Fruit fly (Drosophila melanogaster): Measurements from ENCODE around the gene CG8042.

CG8042 gene

DNA sequence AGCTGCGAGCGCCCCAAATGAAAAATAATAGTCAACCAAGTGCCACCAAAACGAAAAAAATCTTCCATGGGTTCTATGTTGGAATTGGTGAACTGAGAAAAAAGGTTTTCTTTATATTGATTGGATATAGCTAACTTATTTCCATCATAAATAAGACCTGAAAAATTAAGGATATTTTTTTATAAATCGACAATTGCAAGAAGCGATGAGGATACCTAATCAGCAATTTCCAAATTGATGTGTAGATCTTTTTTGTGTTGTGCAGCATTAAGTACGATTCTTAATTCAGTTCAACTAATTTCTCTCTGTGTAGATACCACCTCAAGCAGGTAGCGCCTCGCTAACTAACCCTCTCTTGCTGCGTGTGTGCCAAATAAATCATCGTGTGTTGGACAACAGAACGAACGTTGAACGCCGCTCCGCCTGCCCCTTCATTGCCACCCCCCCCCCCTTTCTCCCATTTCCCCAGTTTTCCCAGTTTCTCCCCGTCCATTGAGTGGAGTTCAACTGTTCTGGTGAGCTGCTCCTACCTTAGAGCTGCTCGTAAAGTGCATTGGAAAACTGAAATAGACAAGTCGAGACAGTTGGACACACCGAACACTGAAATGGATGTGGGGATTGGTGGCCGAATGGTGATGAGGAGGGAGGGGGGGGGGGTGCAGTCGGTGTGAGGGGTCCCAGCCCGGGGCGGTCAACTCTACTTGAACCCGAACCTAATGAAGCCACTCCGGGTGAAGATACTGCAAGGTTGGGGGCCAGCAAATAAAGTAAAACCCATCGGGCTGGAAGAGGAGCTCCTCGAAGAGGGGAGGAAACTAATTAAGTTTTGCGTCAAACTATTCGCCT, 14.3 kb upstream of the CG8042 start:
- TF ChIP-seq usp (GFP tag; optimal IDR thresholded peaks at IDR 0.05) (no peak), CG8478 (optimal IDR thresholded peaks at IDR 0.05) (no peak), pan (optimal IDR thresholded peaks at IDR 0.05) (no peak), Dll (optimal IDR thresholded peaks at IDR 0.05) (no peak), EcR (GFP tag; optimal IDR thresholded peaks at IDR 0.05) (no peak), psq (optimal IDR thresholded peaks at IDR 0.05) (no peak)

DNA sequence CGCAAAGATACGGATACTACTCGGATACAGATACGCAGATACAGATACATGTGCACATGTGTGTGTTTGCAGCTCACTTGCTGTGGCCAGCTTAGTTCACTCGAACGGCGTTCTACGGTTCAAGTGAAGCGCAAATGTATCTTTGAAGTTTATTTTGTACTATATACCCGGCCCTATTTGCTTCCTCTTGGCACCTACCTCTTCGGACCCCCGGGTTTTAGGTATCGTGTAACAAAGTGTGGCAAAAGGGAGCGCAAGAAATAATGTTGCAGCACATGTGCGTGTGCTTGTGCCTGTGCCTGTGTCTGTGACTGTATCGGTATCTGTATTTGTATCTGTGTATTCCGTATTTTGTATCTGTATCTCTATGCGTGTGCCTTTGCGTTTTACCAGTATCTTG, 13.6 kb upstream of the CG8042 start:
- TF ChIP-seq usp (GFP tag; optimal IDR thresholded peaks at IDR 0.05) (no peak), pan (optimal IDR thresholded peaks at IDR 0.05) (no peak), Dll (optimal IDR thresholded peaks at IDR 0.05) (no peak), EcR (GFP tag; optimal IDR thresholded peaks at IDR 0.05) (no peak), psq (optimal IDR thresholded peaks at IDR 0.05) (no peak), CG8478 (optimal IDR thresholded peaks at IDR 0.05) (no peak)

DNA sequence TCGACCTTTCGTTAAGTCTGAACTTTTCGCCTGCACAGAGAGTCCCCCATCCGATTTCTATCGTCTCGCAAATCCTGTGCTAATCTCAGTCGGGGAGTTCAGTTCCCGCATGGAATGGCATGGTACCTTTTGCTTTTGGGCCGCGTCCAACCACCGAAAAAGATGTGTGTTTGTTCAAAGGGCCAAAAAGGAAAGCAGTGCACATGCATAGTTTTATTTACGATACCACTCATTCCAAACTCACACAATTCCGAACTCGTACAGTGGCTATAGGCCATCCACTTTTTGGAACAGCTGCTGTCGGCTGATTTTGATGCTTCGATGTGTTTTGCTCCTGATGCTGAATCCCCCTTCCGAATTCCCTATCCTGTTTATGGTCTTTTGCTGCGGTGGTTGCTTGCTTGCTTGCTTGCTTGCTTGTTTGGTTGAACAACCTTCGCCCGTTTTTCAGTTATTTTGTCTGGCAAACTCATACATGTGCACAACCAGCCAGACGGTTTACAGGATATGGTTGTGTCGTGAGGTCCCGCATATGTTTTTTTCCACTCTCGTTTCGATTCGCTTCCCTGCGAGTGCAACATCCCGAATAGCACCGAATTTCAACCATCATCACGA, 9.9 kb upstream of the CG8042 start:
- TF ChIP-seq Dll (optimal IDR thresholded peaks at IDR 0.05) (no peak), usp (GFP tag; optimal IDR thresholded peaks at IDR 0.05) (no peak), psq (optimal IDR thresholded peaks at IDR 0.05) (no peak), CG8478 (optimal IDR thresholded peaks at IDR 0.05) (no peak), EcR (GFP tag; optimal IDR thresholded peaks at IDR 0.05) (no peak), pan (optimal IDR thresholded peaks at IDR 0.05) (no peak)

DNA sequence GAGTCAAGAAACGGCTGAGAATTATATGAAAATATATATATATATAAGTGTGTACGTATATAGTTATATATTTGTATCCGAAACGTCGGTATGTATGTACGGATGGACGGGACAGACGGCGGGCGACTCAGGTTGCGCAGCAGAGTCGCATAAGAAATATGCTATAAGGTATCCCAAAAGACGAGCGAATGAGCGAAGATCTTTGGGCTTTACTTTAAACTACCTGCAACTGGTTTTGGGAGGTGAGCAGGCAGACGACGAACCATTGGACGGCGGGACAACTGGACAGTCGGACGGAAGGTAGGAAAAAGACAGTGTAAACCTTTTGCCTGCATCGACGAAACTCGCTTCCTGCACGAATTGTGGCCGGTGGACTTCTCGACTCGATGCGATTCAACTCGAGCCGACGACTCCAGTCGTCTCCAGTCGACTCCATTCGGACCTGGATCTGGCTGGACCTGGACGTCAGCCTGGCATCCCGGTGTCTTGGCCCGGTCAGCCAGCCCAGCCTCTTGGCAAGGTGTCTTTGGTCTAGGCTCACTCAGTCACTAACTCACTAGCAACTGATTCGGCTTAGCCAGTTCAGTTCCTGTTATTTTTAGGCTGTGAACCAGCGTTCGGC, 8.9 kb upstream of the CG8042 start:
- TF ChIP-seq pan (optimal IDR thresholded peaks at IDR 0.05) (no peak), EcR (GFP tag; optimal IDR thresholded peaks at IDR 0.05) (no peak), Dll (optimal IDR thresholded peaks at IDR 0.05) (no peak), CG8478 (optimal IDR thresholded peaks at IDR 0.05) (no peak), usp (GFP tag; optimal IDR thresholded peaks at IDR 0.05) (no peak), psq (optimal IDR thresholded peaks at IDR 0.05) (no peak)

DNA sequence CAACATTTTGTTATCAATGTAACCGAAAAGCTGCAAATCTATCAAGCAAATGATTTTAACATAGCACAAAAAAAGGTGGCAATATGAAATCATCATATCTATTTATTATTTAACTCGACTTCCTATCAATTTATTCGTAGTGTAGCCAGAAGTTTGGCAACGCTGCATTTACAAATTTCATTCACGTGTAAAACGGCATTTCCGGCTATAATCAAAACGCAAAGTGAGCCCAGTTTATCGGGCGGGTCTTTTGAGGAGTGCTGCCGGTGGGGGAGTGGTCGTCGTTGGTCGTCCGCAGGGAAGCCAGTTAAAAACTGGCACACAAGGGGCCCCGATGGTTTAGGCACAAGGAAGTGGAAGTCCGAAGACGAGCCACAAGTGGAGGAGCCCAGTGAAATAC, 7.2 kb upstream of the CG8042 start:
- TF ChIP-seq usp (GFP tag; optimal IDR thresholded peaks at IDR 0.05) (no peak), Dll (optimal IDR thresholded peaks at IDR 0.05) (no peak), EcR (GFP tag; optimal IDR thresholded peaks at IDR 0.05) (no peak), pan (optimal IDR thresholded peaks at IDR 0.05) (no peak), psq (optimal IDR thresholded peaks at IDR 0.05) (no peak)

DNA sequence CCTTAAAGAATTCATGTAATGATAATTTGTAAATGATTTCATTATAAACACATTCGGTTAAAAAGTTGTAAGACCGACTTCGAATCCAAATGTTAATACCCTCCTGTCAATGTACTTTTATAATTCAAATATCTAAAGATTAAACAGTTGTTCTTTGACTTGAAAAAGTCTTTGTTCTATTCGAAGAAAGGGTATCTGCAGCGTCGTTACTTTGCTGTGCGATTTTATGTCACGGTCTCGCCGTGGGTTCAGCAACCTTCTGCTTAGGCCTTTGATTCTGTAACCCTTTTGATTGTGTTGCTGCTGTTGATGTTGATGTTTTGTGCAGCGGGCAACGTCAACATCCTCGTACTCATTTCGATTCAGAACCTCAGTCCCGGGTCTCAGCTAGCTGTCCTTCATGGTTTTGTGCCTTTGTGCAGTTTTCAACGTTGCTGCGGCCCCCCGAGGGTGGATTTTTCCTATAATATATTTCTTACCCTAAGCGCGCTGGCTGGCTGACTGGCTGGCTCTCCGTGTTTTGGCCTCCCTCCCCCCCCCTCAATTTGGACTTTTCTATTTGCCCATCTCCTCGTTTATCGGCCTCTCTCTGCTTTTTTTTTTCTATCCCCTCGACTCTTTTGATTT, 6.5 kb upstream of the CG8042 start:
- TF ChIP-seq usp (GFP tag; optimal IDR thresholded peaks at IDR 0.05) (no peak), psq (optimal IDR thresholded peaks at IDR 0.05) (no peak), pan (optimal IDR thresholded peaks at IDR 0.05) (no peak), Dll (optimal IDR thresholded peaks at IDR 0.05) (no peak), CG8478 (optimal IDR thresholded peaks at IDR 0.05) (no peak), EcR (GFP tag; optimal IDR thresholded peaks at IDR 0.05) (no peak)

DNA sequence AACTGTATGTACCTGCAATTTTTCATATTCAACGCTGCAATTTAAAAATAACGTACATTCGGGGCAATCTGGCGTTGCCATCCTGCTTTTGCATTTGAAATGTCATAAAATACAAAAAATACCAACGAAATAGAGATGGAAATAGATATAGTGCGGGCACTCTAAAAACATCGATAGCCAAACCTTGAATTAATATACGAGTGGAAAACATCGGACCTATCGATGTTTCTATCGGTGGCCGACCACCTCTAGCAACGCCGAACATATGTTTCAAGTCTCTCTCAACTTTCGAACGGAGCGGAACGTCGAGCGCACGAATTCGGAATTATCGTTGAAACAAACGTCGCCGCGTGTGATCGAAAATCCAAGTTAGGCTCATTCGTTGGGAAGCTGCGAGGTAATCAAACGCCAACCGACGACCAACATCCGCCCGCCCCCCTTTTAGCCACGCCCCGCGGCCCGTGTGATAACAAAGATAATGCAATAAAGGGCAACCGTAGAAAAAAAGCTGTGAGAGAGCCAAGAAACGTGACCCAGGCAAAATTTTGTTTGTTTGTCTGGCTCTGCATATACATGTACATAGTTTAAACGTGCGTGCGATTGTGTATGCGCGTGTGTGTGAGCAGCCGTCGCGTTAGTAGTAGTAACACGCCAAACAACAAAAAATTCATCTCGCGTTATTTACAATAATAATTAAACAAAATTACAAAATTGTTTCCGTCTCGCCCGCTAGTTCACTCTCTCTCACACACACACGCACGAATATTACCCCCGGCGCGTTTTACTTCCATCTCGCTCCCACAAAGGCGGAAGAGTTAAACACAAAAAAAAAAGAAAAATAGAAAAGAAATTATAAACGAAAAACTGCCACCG, 4.2 kb upstream of the CG8042 start, which contains the start of gene nmo:
Gene nmo, plus strand, starts transcription at position 270 of the 873 bp plus-strand sequence.
- TF ChIP-seq psq (optimal IDR thresholded peaks at IDR 0.05) = no peak
- TF ChIP-seq pan (optimal IDR thresholded peaks at IDR 0.05) = no peak
- TF ChIP-seq usp (GFP tag; optimal IDR thresholded peaks at IDR 0.05) = no peak
- no peak for TF ChIP-seq EcR (GFP tag; optimal IDR thresholded peaks at IDR 0.05)
- no peak for TF ChIP-seq Dll (optimal IDR thresholded peaks at IDR 0.05)

DNA sequence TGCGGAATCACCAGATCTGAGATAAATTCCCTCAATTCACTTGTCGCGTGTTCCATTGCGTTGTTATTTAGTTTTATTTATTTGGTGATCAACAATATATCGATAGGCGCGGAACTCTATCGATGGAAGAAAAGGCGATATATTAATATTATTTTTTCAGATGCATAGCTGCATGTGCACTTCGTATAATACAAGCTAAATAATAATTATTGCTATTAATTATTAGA, 3.7 kb upstream of the CG8042 start, which contains the start of gene Pop4:
Gene Pop4, minus strand, starts transcription at position 101 of the 227 bp plus-strand sequence.
- TF ChIP-seq psq (optimal IDR thresholded peaks at IDR 0.05) = no peak
- no peak for TF ChIP-seq usp (GFP tag; optimal IDR thresholded peaks at IDR 0.05)
- no peak for TF ChIP-seq EcR (GFP tag; optimal IDR thresholded peaks at IDR 0.05)
- TF ChIP-seq CG8478 (optimal IDR thresholded peaks at IDR 0.05) = no peak
- TF ChIP-seq Dll (optimal IDR thresholded peaks at IDR 0.05) = no peak
- TF ChIP-seq pan (optimal IDR thresholded peaks at IDR 0.05) = no peak

DNA sequence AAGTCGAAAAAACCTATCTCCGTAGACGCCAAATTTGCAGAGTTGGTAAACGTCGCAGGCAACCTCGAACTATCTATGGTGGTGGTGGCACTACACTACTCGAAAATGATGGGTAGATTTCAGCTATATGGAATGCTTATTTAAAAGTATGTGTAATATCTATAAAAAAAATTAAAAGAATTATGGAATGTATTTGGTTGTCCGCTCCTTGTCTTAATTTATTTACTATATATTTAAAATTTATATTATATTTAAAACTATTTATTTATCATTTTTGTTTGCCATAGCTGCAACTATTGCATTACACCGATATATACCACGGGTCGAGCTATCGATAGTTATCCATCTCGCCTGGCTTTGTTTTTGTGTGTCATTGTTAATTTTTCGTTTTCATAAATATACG, 1.3 kb upstream of the CG8042 start, which contains the start of the genes HP4 and CG8209:
Gene HP4, minus strand, starts transcription at position 74 of the 403 bp plus-strand sequence.
Gene CG8209, plus strand, starts transcription at position 326 of the 403 bp plus-strand sequence.
- TF ChIP-seq psq (optimal IDR thresholded peaks at IDR 0.05) = no peak
- no peak for TF ChIP-seq pan (optimal IDR thresholded peaks at IDR 0.05)
- TF ChIP-seq EcR (GFP tag; optimal IDR thresholded peaks at IDR 0.05) = no peak
- TF ChIP-seq Dll (optimal IDR thresholded peaks at IDR 0.05) = no peak
- no peak for TF ChIP-seq usp (GFP tag; optimal IDR thresholded peaks at IDR 0.05)

DNA sequence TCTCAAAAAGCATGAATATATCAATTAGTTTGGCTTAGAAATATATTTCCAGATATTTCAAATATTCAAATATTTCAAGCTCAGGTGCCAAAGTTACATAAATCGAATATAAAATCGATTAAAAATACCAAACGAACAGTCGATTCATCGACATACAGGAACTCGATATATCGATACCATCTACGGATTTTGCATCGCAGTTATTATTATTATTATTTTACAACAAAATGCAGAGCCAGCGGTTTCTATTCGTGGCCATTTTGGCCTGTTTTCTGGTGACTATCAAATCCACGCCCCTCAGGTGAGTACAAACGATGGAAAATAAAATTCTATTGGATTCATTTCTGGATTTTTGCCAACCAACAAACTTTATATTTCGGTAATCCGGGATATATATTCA, 4.3 kb downstream of the CG8042 start, which contains the start of gene RNaseX25:
Gene RNaseX25, plus strand, starts transcription at position 147 of the 400 bp plus-strand sequence.
- no peak for TF ChIP-seq Dll (optimal IDR thresholded peaks at IDR 0.05)
- TF ChIP-seq EcR (GFP tag; optimal IDR thresholded peaks at IDR 0.05) = no peak
- no peak for TF ChIP-seq CG8478 (optimal IDR thresholded peaks at IDR 0.05)
- no peak for TF ChIP-seq usp (GFP tag; optimal IDR thresholded peaks at IDR 0.05)
- no peak for TF ChIP-seq psq (optimal IDR thresholded peaks at IDR 0.05)
- no peak for TF ChIP-seq pan (optimal IDR thresholded peaks at IDR 0.05)
